ENCODE assay signal across 2 fruit fly cellular contexts in the genomic region with DNA sequence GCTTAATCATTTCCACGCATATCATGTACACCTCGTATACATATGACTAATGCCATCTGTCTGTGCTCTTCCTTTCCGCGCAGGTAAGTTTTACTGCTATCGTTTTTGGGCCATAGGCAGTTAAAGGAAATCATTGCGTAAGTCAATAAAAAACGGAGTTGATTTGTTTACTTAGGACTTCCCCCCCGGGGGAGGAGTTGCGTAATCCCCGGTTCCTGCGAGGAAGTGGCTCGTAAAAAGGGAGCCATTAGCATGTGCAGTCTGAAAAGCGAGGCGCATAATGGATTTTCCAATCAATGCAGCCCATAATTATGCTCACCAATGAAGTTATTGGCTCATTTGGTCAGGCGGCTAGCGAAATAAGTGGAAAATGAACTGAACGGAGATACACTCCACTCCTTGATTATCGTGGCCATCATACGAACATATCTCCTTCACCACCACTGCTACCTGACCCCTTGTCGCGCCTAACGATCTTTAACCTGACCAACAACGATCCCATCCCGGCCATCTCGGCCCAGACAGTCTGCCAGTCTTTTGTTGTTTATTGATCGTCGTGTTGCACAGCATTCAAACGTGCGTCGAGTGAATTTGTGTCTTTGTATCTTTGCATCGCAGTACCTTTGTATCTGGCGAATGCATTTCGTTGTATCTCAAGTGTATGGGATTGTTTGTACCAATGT.
TF ChIP-seq lines count a peak whose summit lies in the region.

No protein-coding gene starts in this region.

- no peak for TF ChIP-seq CTCF in whole organism, embryonic (GFP tag; optimal IDR thresholded peaks at IDR 0.05; lab: Kevin White, UChicago)

TF ChIP-seq in whole organism, embryonic, 481 proteins besides CTCF, POLR2A, EP300 and RAD21:
- TF ChIP-seq cad (GFP tag; optimal IDR thresholded peaks at IDR 0.05; lab: Kevin White, UChicago) = peak; percentile 52
- TF ChIP-seq Max (GFP tag; optimal IDR thresholded peaks at IDR 0.05; lab: Kevin White, UChicago) = no peak
- TF ChIP-seq Med (GFP tag; lab: Kevin White, UChicago) = peak; percentile 29
- TF ChIP-seq zen (tag; optimal IDR thresholded peaks at IDR 0.05; lab: Kevin White, UChicago) = peak; percentile 93
- peak; percentile 52 for TF ChIP-seq grn (GFP tag; optimal IDR thresholded peaks at IDR 0.05; lab: Kevin White, UChicago)
- peak; percentile 42 for TF ChIP-seq CG5180 (GFP tag; optimal IDR thresholded peaks at IDR 0.05; lab: Kevin White, UChicago)
- TF ChIP-seq Pdp1 (GFP tag; optimal IDR thresholded peaks at IDR 0.05; lab: Kevin White, UChicago) = peak in 1 of 2 experiments; percentile 50
- no peak for TF ChIP-seq CG14014 (GFP tag; IDR thresholded peaks at IDR 0.05; lab: Robert Waterston, UW)

TF ChIP-seq in whole organism, prepupa, 60 proteins besides CTCF, POLR2A, EP300 and RAD21:
- 0 out of 3 replicates have a peak, but pooled peaks have one; percentile 14 for TF ChIP-seq CG6163 (GFP tag; IDR thresholded peaks at IDR 0.05; lab: Robert Waterston, UW)
- no peak for TF ChIP-seq CG3032 (tag; optimal IDR thresholded peaks at IDR 0.05; lab: Kevin White, UChicago)
- TF ChIP-seq Eip78C (GFP tag; lab: Kevin White, UChicago) = peak; percentile 14
